Worm (Caenorhabditis elegans): ENCODE data around the gene nspg-7.1.

- no peak for TF ChIP-seq zag-1 (tag; optimal IDR thresholded peaks at IDR 0.05)
- no peak for TF ChIP-seq ama-1 (optimal IDR thresholded peaks at IDR 0.05)
- no peak for TF ChIP-seq jun-1 (tag; optimal IDR thresholded peaks at IDR 0.05)
- no peak for TF ChIP-seq snpc-4 (tag; optimal IDR thresholded peaks at IDR 0.05)
- TF ChIP-seq tbx-2 (tag; optimal IDR thresholded peaks at IDR 0.05): no peak
- TF ChIP-seq efl-3 (GFP tag; optimal IDR thresholded peaks at IDR 0.05): no peak
- TF ChIP-seq C16A3.4 (tag; optimal IDR thresholded peaks at IDR 0.05): no peak
- peak; percentile 17 for TF ChIP-seq nhr-20 (tag; optimal IDR thresholded peaks at IDR 0.05)
- TF ChIP-seq grh-1 (GFP tag; IDR thresholded peaks at IDR 0.05): no peak
- TF ChIP-seq skn-1 (tag; optimal IDR thresholded peaks at IDR 0.05): no peak
- TF ChIP-seq fos-1 (tag; optimal IDR thresholded peaks at IDR 0.05): no peak
- no peak for TF ChIP-seq lin-13 (GFP tag; optimal IDR thresholded peaks at IDR 0.05)
- TF ChIP-seq unc-30 (tag; optimal IDR thresholded peaks at IDR 0.05): no peak
- no peak for TF ChIP-seq ceh-63 (GFP tag; optimal IDR thresholded peaks at IDR 0.05)
These were observed 45.9 kb upstream of the nspg-7.1 start for ce11 chrIV:9376550-9376949.

Measured in whole organism, L1 larva.